Fruit fly (Drosophila melanogaster) whole organism, embryonic: ENCODE data around the gene Fancd2.

Experiments used
- CG2875 ChIP-seq: fragments of 200-800 bp; sonication (Bioruptor generic); optimal IDR thresholded peaks from 2 replicates; lab custom pipeline; 2017; ENCODE audit warnings: missing biosample characterization, mild to moderate bottlenecking, missing genetic modification characterization, missing genetic modification reagents
- Pdp1 ChIP-seq, 2 experiments: fragments of 200-800 bp; sonication (Bioruptor generic); optimal IDR thresholded peaks; 3 replicates each; lab custom pipeline; 2016; ENCODE audit warnings: missing biosample characterization in 2 of 2, missing genetic modification characterization in 2 of 2, mild to moderate bottlenecking in 1 of 2, moderate library complexity in 1 of 2

Gene Fancd2

DNA sequence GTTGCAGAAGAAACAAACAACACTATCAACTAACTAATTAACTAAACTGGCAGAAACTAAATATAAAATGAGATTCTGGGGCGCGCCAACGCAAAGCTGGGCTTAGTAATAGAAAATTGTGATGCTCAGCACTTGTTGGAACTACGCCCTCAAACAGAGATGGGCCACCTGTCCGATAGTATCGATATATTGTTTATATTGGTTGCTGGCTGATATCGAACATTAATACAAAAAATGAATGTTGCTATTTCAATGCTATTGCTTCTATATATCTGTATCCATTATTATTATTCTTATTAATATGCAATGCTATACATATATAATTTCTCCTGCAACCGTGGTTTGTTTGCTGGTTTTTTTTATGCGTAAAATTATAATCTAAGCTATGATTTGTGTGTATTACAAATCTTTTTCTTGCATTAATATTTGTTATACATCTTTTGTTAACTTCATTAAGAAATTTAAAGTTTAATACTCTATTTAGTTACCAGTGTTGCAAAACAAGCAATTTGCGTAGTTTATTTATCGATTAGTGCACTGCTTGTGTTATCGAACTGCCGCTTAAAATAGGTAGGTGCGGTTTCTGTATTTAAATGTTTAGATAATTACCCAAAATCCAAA is 53.7 kb downstream of the Fancd2 start, which contains the start of gene CG31195 (continued):
- no peak for TF ChIP-seq Pdp1 (GFP tag; optimal IDR thresholded peaks at IDR 0.05; lab: Kevin White, UChicago)
- no peak for TF ChIP-seq CG2875
